Fruit fly (Drosophila melanogaster) whole organism, embryonic: ENCODE data around the gene CG16965.

Source experiments
- Asciz ChIP-seq: fragments of 200-800 bp; sonication (Bioruptor generic); optimal IDR thresholded peaks from 2 replicates; lab custom pipeline; 2017; ENCODE audit warnings: missing biosample characterization, mild to moderate bottlenecking, missing genetic modification characterization, missing genetic modification reagents
- CG10147 ChIP-seq: fragments of 200-800 bp; sonication (Bioruptor generic); optimal IDR thresholded peaks from 2 replicates; lab custom pipeline; 2019; ENCODE audit warnings: missing biosample characterization, mild to moderate bottlenecking, missing genetic modification characterization, moderate library complexity
- CG1024 ChIP-seq: fragments of 200-800 bp; sonication (Bioruptor generic); IDR thresholded peaks from 2 replicates; pipeline ENCODE4 v1.3.6; 2022; ENCODE audit warnings: missing biosample characterization, missing genetic modification characterization
- CG10543 ChIP-seq: fragments of 200-800 bp; sonication (Bioruptor generic); optimal IDR thresholded peaks from 3 replicates; lab custom pipeline; 2017; ENCODE audit warnings: missing biosample characterization, mild to moderate bottlenecking, missing genetic modification characterization, moderate library complexity
- CG13123 ChIP-seq: fragments of 200-800 bp; sonication (Bioruptor generic); optimal IDR thresholded peaks from 2 replicates; lab custom pipeline; 2016; ENCODE audit warnings: missing biosample characterization, missing genetic modification characterization
- CG13287 ChIP-seq: fragments of 200-800 bp; sonication (Bioruptor generic); IDR thresholded peaks from 2 replicates; pipeline ENCODE4 v1.3.6; 2022; ENCODE audit warnings: missing biosample characterization, missing genetic modification characterization; ENCODE audit not compliant: partially characterized antibody
- CG14667 ChIP-seq: fragments of 200-800 bp; sonication (Bioruptor generic); IDR thresholded peaks from 2 replicates; pipeline ENCODE4 v1.3.6; 2022; ENCODE audit warnings: missing biosample characterization, missing genetic modification characterization
- CG17328 ChIP-seq: fragments of 200-800 bp; sonication (Bioruptor generic); IDR thresholded peaks from 2 replicates; pipeline ENCODE4 v1.3.6; 2022; ENCODE audit warnings: missing biosample characterization, missing genetic modification characterization
- CG1832 ChIP-seq: fragments of 200-800 bp; sonication (Bioruptor generic); optimal IDR thresholded peaks from 2 replicates; lab custom pipeline; 2017; ENCODE audit warnings: missing biosample characterization, mild to moderate bottlenecking, missing genetic modification characterization, inconsistent platforms
- CG18599 ChIP-seq: fragments of 200-800 bp; sonication (Bioruptor generic); optimal IDR thresholded peaks from 3 replicates; lab custom pipeline; 2017; ENCODE audit warnings: missing biosample characterization, missing genetic modification characterization, mild to moderate bottlenecking, moderate library complexity, missing genetic modification reagents
- CG2116 ChIP-seq: fragments of 200-800 bp; sonication (Bioruptor generic); optimal IDR thresholded peaks from 3 replicates; lab custom pipeline; 2018; ENCODE audit warnings: missing biosample characterization, mild to moderate bottlenecking, missing genetic modification characterization
- CG30020 ChIP-seq: fragments of 200-800 bp; optimal IDR thresholded peaks from 2 replicates; lab custom pipeline; 2019; ENCODE audit warnings: missing biosample characterization, mild to moderate bottlenecking, missing genetic modification characterization, moderate library complexity
- CG30403 ChIP-seq: fragments of 200-800 bp; sonication (Bioruptor generic); optimal IDR thresholded peaks from 3 replicates; lab custom pipeline; 2016; ENCODE audit warnings: missing biosample characterization, missing genetic modification characterization
- CG31441 ChIP-seq: fragments of 200-800 bp; sonication (Bioruptor generic); IDR thresholded peaks from 2 replicates; pipeline ENCODE4 v1.3.6; 2022; ENCODE audit warnings: missing biosample characterization, missing genetic modification characterization
- CG34224 ChIP-seq: fragments of 200-800 bp; sonication (Bioruptor generic); IDR thresholded peaks from 3 replicates; pipeline ENCODE4 v1.3.6; 2022; ENCODE audit warnings: missing biosample characterization, missing genetic modification characterization; ENCODE audit not compliant: partially characterized antibody
- CG3838 ChIP-seq: fragments of 200-800 bp; sonication (Bioruptor generic); optimal IDR thresholded peaks from 3 replicates; lab custom pipeline; 2016; ENCODE audit warnings: missing biosample characterization, missing genetic modification characterization
- CG3847 ChIP-seq: fragments of 200-800 bp; sonication (Bioruptor generic); IDR thresholded peaks from 2 replicates; pipeline ENCODE4 v1.3.6; 2022; ENCODE audit warnings: missing biosample characterization, missing genetic modification characterization
- CG4328 ChIP-seq: fragments of 200-800 bp; sonication (Bioruptor generic); optimal IDR thresholded peaks from 3 replicates; lab custom pipeline; 2017; ENCODE audit warnings: missing biosample characterization, missing genetic modification reagents, missing genetic modification characterization
- CG5180 ChIP-seq: fragments of 200-800 bp; sonication (Bioruptor generic); optimal IDR thresholded peaks from 3 replicates; lab custom pipeline; 2017; ENCODE audit warnings: missing biosample characterization, missing genetic modification characterization, mild to moderate bottlenecking, moderate library complexity, missing genetic modification reagents
- CG6689 ChIP-seq: fragments of 200-800 bp; sonication (Bioruptor generic); IDR thresholded peaks from 2 replicates; pipeline ENCODE4 v1.3.6; 2022; ENCODE audit warnings: missing biosample characterization, missing genetic modification characterization
- CG6813 ChIP-seq: fragments of 200-800 bp; sonication (Bioruptor generic); optimal IDR thresholded peaks from 2 replicates; lab custom pipeline; 2017; ENCODE audit warnings: missing biosample characterization, missing genetic modification characterization, mild to moderate bottlenecking, moderate library complexity, missing genetic modification reagents
- CG8089 ChIP-seq: fragments of 200-800 bp; sonication (Bioruptor generic); optimal IDR thresholded peaks from 3 replicates; lab custom pipeline; 2016; ENCODE audit warnings: missing biosample characterization, missing genetic modification characterization
- CG8281 ChIP-seq: fragments of 200-800 bp; sonication (Bioruptor generic); optimal IDR thresholded peaks from 2 replicates; lab custom pipeline; 2018; ENCODE audit warnings: missing biosample characterization, mild to moderate bottlenecking, missing genetic modification characterization, moderate library complexity
- CG8924 ChIP-seq: fragments of 200-800 bp; optimal IDR thresholded peaks from 3 replicates; lab custom pipeline; 2019; ENCODE audit warnings: missing biosample characterization, mild to moderate bottlenecking, missing genetic modification characterization, moderate library complexity
- CG9932 ChIP-seq: fragments of 200-800 bp; sonication (Bioruptor generic); IDR thresholded peaks from 2 replicates; pipeline ENCODE4 v1.3.6; 2022; ENCODE audit warnings: missing biosample characterization, missing genetic modification characterization
- Camta ChIP-seq: fragments of 200-800 bp; sonication (Bioruptor generic); optimal IDR thresholded peaks from 2 replicates; lab custom pipeline; 2016; ENCODE audit warnings: missing biosample characterization, missing genetic modification characterization
- CkIIα-i1 ChIP-seq: fragments of 200-800 bp; sonication (Bioruptor generic); IDR thresholded peaks from 2 replicates; pipeline ENCODE4 v1.3.6; 2022; ENCODE audit warnings: missing biosample characterization, missing genetic modification characterization
- Gug ChIP-seq: fragments of 200-800 bp; sonication (Bioruptor generic); IDR thresholded peaks from 4 replicates; pipeline ENCODE4 v1.3.6; 2022; ENCODE audit warnings: missing biosample characterization, missing genetic modification characterization
- H15 ChIP-seq: fragments of 200-800 bp; sonication (Bioruptor generic); IDR thresholded peaks from 3 replicates; pipeline ENCODE4 v1.3.6; 2022; ENCODE audit warnings: missing biosample characterization, missing genetic modification characterization
- HLH3B ChIP-seq: fragments of 200-800 bp; sonication (Bioruptor generic); IDR thresholded peaks from 2 replicates; pipeline ENCODE4 v1.3.6; 2022; ENCODE audit warnings: missing biosample characterization, missing genetic modification characterization
- Hey ChIP-seq: fragments of 200-800 bp; sonication (Bioruptor generic); optimal IDR thresholded peaks from 3 replicates; lab custom pipeline; 2018; ENCODE audit warnings: missing biosample characterization, mild to moderate bottlenecking, missing genetic modification characterization
- Usf ChIP-seq: fragments of 200-800 bp; sonication (Bioruptor generic); optimal IDR thresholded peaks from 2 replicates; lab custom pipeline; 2017; ENCODE audit warnings: missing genotype, missing biosample characterization, missing genetic modification characterization
- Xbp1 ChIP-seq: fragments of 200-800 bp; sonication (Bioruptor generic); optimal IDR thresholded peaks from 3 replicates; lab custom pipeline; 2016; ENCODE audit warnings: missing biosample characterization, mild to moderate bottlenecking, missing genetic modification characterization
- YL-1 ChIP-seq: fragments of 200-800 bp; sonication (Bioruptor generic); optimal IDR thresholded peaks from 3 replicates; lab custom pipeline; 2017; ENCODE audit warnings: missing biosample characterization, mild to moderate bottlenecking, missing genetic modification characterization
- abd-A ChIP-seq: fragments of 200-800 bp; sonication (Bioruptor generic); optimal IDR thresholded peaks from 3 replicates; lab custom pipeline; 2019; ENCODE audit warnings: missing biosample characterization, mild to moderate bottlenecking, missing genetic modification characterization, moderate library complexity
- bcd ChIP-seq: fragments of 200-800 bp; sonication (Bioruptor generic); optimal IDR thresholded peaks from 2 replicates; lab custom pipeline; 2017; ENCODE audit warnings: missing biosample characterization, mild to moderate bottlenecking, missing genetic modification characterization
- cg ChIP-seq: fragments of 200-800 bp; sonication (Bioruptor generic); optimal IDR thresholded peaks from 3 replicates; lab custom pipeline; 2019; ENCODE audit warnings: missing biosample characterization, mild to moderate bottlenecking, missing genetic modification characterization, moderate library complexity
- da ChIP-seq: fragments of 200-800 bp; sonication (Bioruptor generic); optimal IDR thresholded peaks from 2 replicates; lab custom pipeline; 2016; ENCODE audit warnings: missing biosample characterization, missing genetic modification characterization
- insv ChIP-seq, 2 experiments: fragments of 200-800 bp; sonication (Bioruptor generic); optimal IDR thresholded peaks; 3 replicates each; lab custom pipeline; 2016 to 2018; ENCODE audit warnings: missing biosample characterization in 2 of 2, missing genetic modification characterization in 2 of 2
- lilli ChIP-seq: fragments of 200-800 bp; sonication (Bioruptor generic); optimal IDR thresholded peaks from 3 replicates; lab custom pipeline; 2016; ENCODE audit warnings: missing biosample characterization, missing genetic modification characterization
- pfk ChIP-seq: fragments of 200-800 bp; sonication (Bioruptor generic); optimal IDR thresholded peaks from 2 replicates; lab custom pipeline; 2018; ENCODE audit warnings: missing biosample characterization, mild to moderate bottlenecking, missing genetic modification characterization, moderate library complexity
- pho ChIP-seq: fragments of 200-800 bp; sonication (Bioruptor generic); optimal IDR thresholded peaks from 2 replicates; lab custom pipeline; 2016; ENCODE audit warnings: missing biosample characterization, missing genetic modification characterization
- run ChIP-seq: fragments of 200-800 bp; sonication (Bioruptor generic); optimal IDR thresholded peaks from 3 replicates; lab custom pipeline; 2018; ENCODE audit warnings: missing biosample characterization, mild to moderate bottlenecking, missing genetic modification characterization
- seq ChIP-seq: fragments of 200-800 bp; sonication (Bioruptor generic); IDR thresholded peaks from 2 replicates; pipeline ENCODE4 v1.3.6; 2022; ENCODE audit warnings: missing biosample characterization, missing genetic modification characterization
- slbo ChIP-seq: fragments of 200-800 bp; sonication (Bioruptor generic); IDR thresholded peaks from 2 replicates; pipeline ENCODE4 v1.3.6; 2022; ENCODE audit warnings: missing biosample characterization, missing genetic modification characterization
- tll ChIP-seq, 2 experiments: fragments of 200-800 bp in 1 of 2; fragments of >200 bp in 1 of 2; sonication (Bioruptor generic) in 1 of 2; optimal IDR thresholded peaks; 2 replicates each; lab custom pipeline; 2017 to 2019; ENCODE audit warnings: missing biosample characterization in 2 of 2, missing genetic modification characterization in 2 of 2, mild to moderate bottlenecking in 1 of 2, moderate library complexity in 1 of 2
- twi ChIP-seq: fragments of 200-800 bp; optimal IDR thresholded peaks from 2 replicates; lab custom pipeline; 2019; ENCODE audit warnings: missing biosample characterization, mild to moderate bottlenecking, missing genetic modification characterization, moderate library complexity
- tx ChIP-seq: fragments of 200-800 bp; sonication (Bioruptor generic); optimal IDR thresholded peaks from 2 replicates; lab custom pipeline; 2016; ENCODE audit warnings: missing biosample characterization, missing genetic modification characterization
- unpg ChIP-seq: fragments of 200-800 bp; sonication (Bioruptor generic); optimal IDR thresholded peaks from 3 replicates; lab custom pipeline; 2018; ENCODE audit warnings: missing biosample characterization, mild to moderate bottlenecking, missing genetic modification characterization, moderate library complexity
- vfl ChIP-seq: fragments of 200-800 bp; sonication (Bioruptor generic); optimal IDR thresholded peaks from 2 replicates; lab custom pipeline; 2016; ENCODE audit warnings: missing biosample characterization, missing genetic modification characterization
- yki ChIP-seq: fragments of >200 bp; optimal IDR thresholded peaks from 3 replicates; lab custom pipeline; 2018

CG16965 gene

DNA sequence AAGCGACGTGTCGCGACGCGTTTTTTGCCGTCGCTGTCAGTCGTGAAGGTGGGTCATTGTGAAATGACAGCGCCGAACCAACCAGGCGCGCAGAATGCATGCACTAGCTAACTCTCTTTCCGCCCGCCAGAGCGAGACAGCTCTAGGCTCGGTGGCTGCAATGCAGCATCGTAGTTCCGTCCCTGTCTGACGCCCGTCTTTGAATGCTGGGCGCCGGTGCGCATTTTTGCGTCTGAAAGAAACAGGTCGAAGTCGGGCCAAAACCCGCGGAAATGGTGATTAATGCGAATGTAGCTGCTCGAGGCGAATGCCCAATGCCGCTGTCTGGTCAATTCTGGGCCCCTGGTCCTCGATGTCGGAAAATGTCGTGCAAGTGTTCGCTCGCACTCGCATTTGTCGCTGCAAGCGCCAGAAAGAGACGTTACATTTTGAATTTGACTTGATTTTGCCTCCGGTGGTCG, 26.0 kb downstream of the CG16965 start (continued):
- TF ChIP-seq pfk (peak; percentile 76), CG34224 (GFP tag; lab: Robert Waterston, UW) (no peak), vfl (GFP tag; lab: Kevin White, UChicago) (peak; percentile 23), unpg (peak; percentile 24), CG31441 (GFP tag; lab: Robert Waterston, UW) (no peak), Usf (GFP tag; lab: Kevin White, UChicago) (no peak), CG8924 (peak; percentile 32), lilli (GFP tag; lab: Kevin White, UChicago) (no peak), CG6813 (peak; percentile 50), twi (tag; lab: Kevin White, UChicago) (peak; percentile 60), slbo (GFP tag; lab: Robert Waterston, UW) (no peak), Camta (peak; percentile 16), CG8281 (no peak), CG5180 (GFP tag; lab: Kevin White, UChicago) (peak; percentile 94), da (GFP tag; lab: Kevin White, UChicago) (no peak), CG3838 (GFP tag; lab: Kevin White, UChicago) (peak; percentile 64), abd-A (tag; lab: Kevin White, UChicago) (peak; percentile 100), tll (GFP tag; optimal IDR thresholded peaks at IDR 0.05; lab: Kevin White, UChicago) (peak in 1 of 2 experiments; percentile 92), CG17328 (GFP tag; lab: Robert Waterston, UW) (no peak), pho (GFP tag; lab: Kevin White, UChicago) (peak; percentile 28), seq (no peak), CG30020 (no peak), CG18599 (GFP tag; lab: Kevin White, UChicago) (peak; percentile 58), H15 (GFP tag; lab: Robert Waterston, UW) (no peak), bcd (GFP tag; lab: Kevin White, UChicago) (peak; percentile 32), HLH3B (GFP tag; lab: Robert Waterston, UW) (no peak), CG9932 (GFP tag; lab: Robert Waterston, UW) (no peak), tx (no peak), Xbp1 (GFP tag; lab: Kevin White, UChicago) (peak; percentile 33), CG10147 (GFP tag; lab: Kevin White, UChicago) (no peak), run (tag; lab: Kevin White, UChicago) (peak; percentile 89), CG1024 (GFP tag; lab: Robert Waterston, UW) (no peak), CG2116 (no peak), yki (no peak), CG13123 (GFP tag; lab: Kevin White, UChicago) (no peak), CG4328 (GFP tag; lab: Kevin White, UChicago) (peak; percentile 56), Asciz (GFP tag; lab: Kevin White, UChicago) (no peak), CG1832 (GFP tag; lab: Kevin White, UChicago) (peak; percentile 99), cg (GFP tag; lab: Kevin White, UChicago) (peak; percentile 69), CG30403 (GFP tag; lab: Kevin White, UChicago) (no peak), CG13287 (GFP tag; lab: Robert Waterston, UW) (no peak), CG14667 (GFP tag; lab: Robert Waterston, UW) (no peak), CkIIα-i1 (no peak), Hey (peak; percentile 75), Gug (GFP tag; lab: Robert Waterston, UW) (0 out of 4 replicates have a peak, but pooled peaks have one; percentile 15), CG8089 (peak; percentile 66), CG6689 (GFP tag; lab: Robert Waterston, UW) (no peak), CG10543 (GFP tag; lab: Kevin White, UChicago) (peak; percentile 100), YL-1 (GFP tag; lab: Kevin White, UChicago) (no peak), CG3847 (GFP tag; lab: Robert Waterston, UW) (no peak), insv (GFP tag; optimal IDR thresholded peaks at IDR 0.05; lab: Kevin White, UChicago) (peak in 1 of 2 experiments; percentile 76)
